Fruit fly (Drosophila melanogaster) whole organism, wandering third instar larva: Measurements from ENCODE around the gene CG13926.

Experiments
- Abd-B ChIP-seq: fragments of >200 bp; optimal IDR thresholded peaks from 2 replicates; lab custom pipeline; 2017; ENCODE audit warnings: missing biosample characterization, missing genetic modification characterization
- OdsH ChIP-seq: fragments of 200-800 bp; sonication (Bioruptor generic); optimal IDR thresholded peaks from 2 replicates; lab custom pipeline; 2016; ENCODE audit warnings: missing biosample characterization, mild to moderate bottlenecking, missing genetic modification characterization
- br ChIP-seq: fragments of 200-800 bp; sonication (Bioruptor generic); optimal IDR thresholded peaks from 2 replicates; lab custom pipeline; 2016; ENCODE audit warnings: missing biosample characterization, missing genetic modification characterization
- brk ChIP-seq: fragments of 200-800 bp; sonication (Bioruptor generic); optimal IDR thresholded peaks from 2 replicates; lab custom pipeline; 2016; ENCODE audit warnings: missing biosample characterization, mild to moderate bottlenecking, missing genetic modification characterization
- dmrt93B ChIP-seq: fragments of 200-800 bp; sonication (Bioruptor generic); optimal IDR thresholded peaks from 2 replicates; lab custom pipeline; 2018; ENCODE audit warnings: missing biosample characterization, mild to moderate bottlenecking, missing genetic modification characterization
- fru ChIP-seq: fragments of 200-800 bp; sonication (Bioruptor generic); optimal IDR thresholded peaks from 3 replicates; lab custom pipeline; 2016; ENCODE audit warnings: missing biosample characterization, mild to moderate bottlenecking, missing genetic modification characterization
- lola ChIP-seq: fragments of >200 bp; optimal IDR thresholded peaks from 2 replicates; lab custom pipeline; 2017; ENCODE audit warnings: missing biosample characterization, missing genetic modification characterization
- pan ChIP-seq: fragments of >200 bp; optimal IDR thresholded peaks from 2 replicates; lab custom pipeline; 2017
- psq ChIP-seq: fragments of 200-800 bp; sonication (Bioruptor generic); optimal IDR thresholded peaks from 3 replicates; lab custom pipeline; 2017; ENCODE audit warnings: missing biosample characterization, mild to moderate bottlenecking, missing genetic modification characterization, moderate library complexity
- sage ChIP-seq: fragments of 200-800 bp; sonication (Bioruptor generic); optimal IDR thresholded peaks from 2 replicates; lab custom pipeline; 2016; ENCODE audit warnings: missing biosample characterization, mild to moderate bottlenecking, missing genetic modification characterization
- usp ChIP-seq: fragments of >200 bp; optimal IDR thresholded peaks from 2 replicates; lab custom pipeline; 2017; ENCODE audit warnings: missing biosample characterization, missing genetic modification characterization

DNA sequence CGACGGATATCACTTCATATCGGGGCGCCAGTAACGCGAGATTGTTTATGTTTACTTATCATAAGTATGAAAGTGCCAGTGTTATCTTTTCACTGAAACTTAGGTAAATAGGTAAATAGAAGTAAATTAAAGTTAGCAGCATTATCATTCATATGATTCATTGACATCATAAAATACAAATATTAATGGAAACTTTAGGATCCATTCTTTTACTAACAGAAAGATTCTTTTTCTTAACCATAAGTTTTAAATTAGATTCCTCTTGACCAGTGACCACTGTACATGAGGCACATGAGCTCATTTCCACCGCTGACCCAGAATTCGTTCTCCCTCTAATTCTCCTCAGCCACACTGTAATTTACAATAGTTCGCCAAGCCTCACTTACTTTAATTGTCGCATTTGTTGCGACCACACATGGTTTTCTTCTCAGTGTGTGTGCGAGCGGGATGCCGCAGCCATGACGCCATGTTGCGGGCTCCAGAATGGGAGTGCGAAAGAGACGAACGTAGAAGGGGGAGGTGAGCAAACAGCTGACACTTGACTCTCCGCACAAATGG lies 39.5 kb downstream of the CG13926 start:
- TF ChIP-seq OdsH (GFP tag; lab: Kevin White, UChicago), result no peak
- TF ChIP-seq psq (GFP tag; lab: Kevin White, UChicago), result no peak
- no peak for TF ChIP-seq brk (GFP tag; lab: Kevin White, UChicago)
- no peak for TF ChIP-seq sage (GFP tag; lab: Kevin White, UChicago)
- no peak for TF ChIP-seq usp (GFP tag; lab: Kevin White, UChicago)
- no peak for TF ChIP-seq fru (GFP tag; lab: Kevin White, UChicago)
- TF ChIP-seq dmrt93B (GFP tag; lab: Kevin White, UChicago), result no peak
- TF ChIP-seq br, result no peak
- no peak for TF ChIP-seq Abd-B
- TF ChIP-seq lola (GFP tag; lab: Kevin White, UChicago), result no peak
- TF ChIP-seq pan (lab: Kevin White, UChicago), result no peak
